Fruit fly (Drosophila melanogaster) whole organism, embryonic: ENCODE measurements around the gene Gmap.

Experiments used
- Atf-2 ChIP-seq: fragments of 200-800 bp; sonication (Bioruptor generic); optimal IDR thresholded peaks from 2 replicates; lab custom pipeline; 2016; ENCODE audit warnings: missing biosample characterization, missing genetic modification characterization
- Bdp1 ChIP-seq: fragments of 200-800 bp; sonication (Bioruptor generic); optimal IDR thresholded peaks from 3 replicates; lab custom pipeline; 2016; ENCODE audit warnings: missing biosample characterization, missing genetic modification characterization
- CG10321 ChIP-seq: fragments of 200-800 bp; sonication (Bioruptor generic); IDR thresholded peaks from 2 replicates; pipeline ENCODE4 v1.3.6; 2022; ENCODE audit warnings: missing biosample characterization, missing genetic modification characterization
- CG10565 ChIP-seq: fragments of 200-800 bp; sonication (Bioruptor generic); optimal IDR thresholded peaks from 3 replicates; lab custom pipeline; 2016; ENCODE audit warnings: missing biosample characterization, mild to moderate bottlenecking, missing genetic modification characterization
- CG1233 ChIP-seq: fragments of 200-800 bp; sonication (Bioruptor generic); optimal IDR thresholded peaks from 4 replicates; lab custom pipeline; 2018; ENCODE audit warnings: missing biosample characterization, mild to moderate bottlenecking, missing genetic modification characterization
- CG12769 ChIP-seq: fragments of 200-800 bp; sonication (Bioruptor generic); optimal IDR thresholded peaks from 2 replicates; lab custom pipeline; 2019; ENCODE audit warnings: missing biosample characterization, mild to moderate bottlenecking, missing genetic modification characterization, moderate library complexity
- CG15269 ChIP-seq: fragments of 200-800 bp; sonication (Bioruptor generic); optimal IDR thresholded peaks from 2 replicates; lab custom pipeline; 2018; ENCODE audit warnings: missing biosample characterization, mild to moderate bottlenecking, missing genetic modification characterization, moderate library complexity
- CG16863 ChIP-seq: fragments of 200-800 bp; sonication (Bioruptor generic); optimal IDR thresholded peaks from 3 replicates; lab custom pipeline; 2016; ENCODE audit warnings: missing biosample characterization, missing genetic modification characterization
- CG17186 ChIP-seq: fragments of 200-800 bp; sonication (Bioruptor generic); optimal IDR thresholded peaks from 3 replicates; lab custom pipeline; 2017; ENCODE audit warnings: missing biosample characterization, missing genetic modification reagents, missing genetic modification characterization
- CG18476 ChIP-seq: fragments of 200-800 bp; sonication (Bioruptor generic); optimal IDR thresholded peaks from 2 replicates; lab custom pipeline; 2016; ENCODE audit warnings: missing biosample characterization, mild to moderate bottlenecking, missing genetic modification characterization
- CG2129 ChIP-seq: fragments of 200-800 bp; sonication (Bioruptor generic); IDR thresholded peaks from 2 replicates; pipeline ENCODE4 v1.3.6; 2022; ENCODE audit warnings: missing biosample characterization, missing genetic modification characterization; ENCODE audit not compliant: partially characterized antibody
- CG2202 ChIP-seq: fragments of 200-800 bp; sonication (Bioruptor generic); optimal IDR thresholded peaks from 2 replicates; lab custom pipeline; 2018; ENCODE audit warnings: missing biosample characterization, mild to moderate bottlenecking, missing genetic modification characterization
- CG34376 ChIP-seq: fragments of 200-800 bp; sonication (Bioruptor generic); optimal IDR thresholded peaks from 2 replicates; lab custom pipeline; 2018; ENCODE audit warnings: missing biosample characterization, mild to moderate bottlenecking, missing genetic modification characterization
- CG42726 ChIP-seq: fragments of 200-800 bp; sonication (Bioruptor generic); IDR thresholded peaks from 2 replicates; pipeline ENCODE4 v1.3.6; 2022; ENCODE audit warnings: missing biosample characterization, missing genetic modification characterization; ENCODE audit not compliant: partially characterized antibody
- CG5953 ChIP-seq: fragments of 200-800 bp; sonication (Bioruptor generic); IDR thresholded peaks from 2 replicates; pipeline ENCODE4 v1.3.6; 2022; ENCODE audit warnings: missing biosample characterization, missing genetic modification characterization
- CG6689 ChIP-seq: fragments of 200-800 bp; sonication (Bioruptor generic); IDR thresholded peaks from 2 replicates; pipeline ENCODE4 v1.3.6; 2022; ENCODE audit warnings: missing biosample characterization, missing genetic modification characterization
- CG6854 ChIP-seq: fragments of 200-800 bp; sonication (Bioruptor generic); optimal IDR thresholded peaks from 3 replicates; lab custom pipeline; 2017; ENCODE audit warnings: missing biosample characterization, mild to moderate bottlenecking, missing genetic modification characterization
- CG8359 ChIP-seq: fragments of 200-800 bp; sonication (Bioruptor generic); optimal IDR thresholded peaks from 2 replicates; lab custom pipeline; 2017; ENCODE audit warnings: missing biosample characterization, mild to moderate bottlenecking, missing genetic modification characterization, borderline replicate concordance
- CHES-1-like ChIP-seq: fragments of 200-800 bp; sonication (Bioruptor generic); optimal IDR thresholded peaks from 2 replicates; lab custom pipeline; 2016; ENCODE audit warnings: missing biosample characterization, missing genetic modification characterization
- CTCF ChIP-seq: fragments of 200-800 bp; sonication (Bioruptor generic); optimal IDR thresholded peaks from 2 replicates; lab custom pipeline; 2017; ENCODE audit warnings: missing biosample characterization, mild to moderate bottlenecking, missing genetic modification characterization, moderate library complexity
- D19A ChIP-seq: fragments of 200-800 bp; optimal IDR thresholded peaks from 3 replicates; lab custom pipeline; 2019; ENCODE audit warnings: missing biosample characterization, mild to moderate bottlenecking, missing genetic modification characterization, moderate library complexity
- Dp ChIP-seq: fragments of 200-800 bp; sonication (Bioruptor generic); optimal IDR thresholded peaks from 2 replicates; lab custom pipeline; 2018; ENCODE audit warnings: missing biosample characterization, mild to moderate bottlenecking, missing genetic modification characterization, moderate library complexity
- Drgx ChIP-seq: fragments of 200-800 bp; sonication (Bioruptor generic); IDR thresholded peaks from 2 replicates; pipeline ENCODE4 v1.3.6; 2022; ENCODE audit warnings: missing biosample characterization, missing genetic modification characterization
- GATAe ChIP-seq: fragments of 200-800 bp; sonication (Bioruptor generic); conservative IDR thresholded peaks from 2 replicates; pipeline ENCODE4 v1.3.6; 2022; ENCODE audit warnings: missing biosample characterization, missing genetic modification characterization
- Nf-YA ChIP-seq: fragments of 200-800 bp; sonication (Bioruptor generic); IDR thresholded peaks from 2 replicates; pipeline ENCODE4 v1.3.6; 2022; ENCODE audit warnings: missing biosample characterization, missing genetic modification characterization
- Nf-YB ChIP-seq: fragments of 200-800 bp; sonication (Bioruptor generic); optimal IDR thresholded peaks from 3 replicates; lab custom pipeline; 2019; ENCODE audit warnings: missing biosample characterization, mild to moderate bottlenecking, missing genetic modification characterization, moderate library complexity
- Oli ChIP-seq: fragments of 200-800 bp; sonication (Bioruptor generic); optimal IDR thresholded peaks from 2 replicates; lab custom pipeline; 2018; ENCODE audit warnings: missing biosample characterization, mild to moderate bottlenecking, missing genetic modification characterization, moderate library complexity
- Opbp ChIP-seq: fragments of 200-800 bp; sonication (Bioruptor generic); IDR thresholded peaks from 3 replicates; pipeline ENCODE4 v1.3.6; 2022; ENCODE audit warnings: missing biosample characterization, missing genetic modification characterization; ENCODE audit not compliant: partially characterized antibody
- Pdp1 ChIP-seq, 2 experiments: fragments of 200-800 bp; sonication (Bioruptor generic); optimal IDR thresholded peaks; 3 replicates each; lab custom pipeline; 2016; ENCODE audit warnings: missing biosample characterization in 2 of 2, missing genetic modification characterization in 2 of 2, mild to moderate bottlenecking in 1 of 2, moderate library complexity in 1 of 2
- Poxn ChIP-seq: fragments of 200-800 bp; sonication (Bioruptor generic); IDR thresholded peaks from 2 replicates; pipeline ENCODE4 v1.3.6; 2022; ENCODE audit warnings: missing biosample characterization, missing genetic modification characterization
- Sox100B ChIP-seq: fragments of 200-800 bp; sonication (Bioruptor generic); optimal IDR thresholded peaks from 3 replicates; lab custom pipeline; 2018; ENCODE audit warnings: missing biosample characterization, mild to moderate bottlenecking, missing genetic modification characterization
- TFAM ChIP-seq: fragments of 200-800 bp; sonication (Bioruptor generic); optimal IDR thresholded peaks from 2 replicates; lab custom pipeline; 2017; ENCODE audit warnings: missing biosample characterization, missing genetic modification characterization, inconsistent platforms
- abd-A ChIP-seq: fragments of 200-800 bp; sonication (Bioruptor generic); optimal IDR thresholded peaks from 3 replicates; lab custom pipeline; 2019; ENCODE audit warnings: missing biosample characterization, mild to moderate bottlenecking, missing genetic modification characterization, moderate library complexity
- caup ChIP-seq: fragments of 200-800 bp; sonication (Bioruptor generic); optimal IDR thresholded peaks from 3 replicates; lab custom pipeline; 2017; ENCODE audit warnings: missing biosample characterization, mild to moderate bottlenecking, missing genetic modification characterization, moderate library complexity; ENCODE audit not compliant: severe bottlenecking
- ci ChIP-seq: fragments of 200-800 bp; sonication (Bioruptor generic); IDR thresholded peaks from 3 replicates; pipeline ENCODE4 v1.3.6; 2022; ENCODE audit warnings: missing biosample characterization, missing genetic modification characterization
- disco-r ChIP-seq: fragments of 200-800 bp; sonication (Bioruptor generic); optimal IDR thresholded peaks from 2 replicates; lab custom pipeline; 2016; ENCODE audit warnings: missing biosample characterization, missing genetic modification characterization
- fru ChIP-seq: fragments of >200 bp; optimal IDR thresholded peaks from 2 replicates; lab custom pipeline; 2017
- gce ChIP-seq: fragments of 200-800 bp; sonication (Bioruptor generic); IDR thresholded peaks from 3 replicates; pipeline ENCODE4 v1.3.6; 2022; ENCODE audit warnings: missing biosample characterization, missing genetic modification characterization
- ham ChIP-seq: fragments of 200-800 bp; sonication (Bioruptor generic); IDR thresholded peaks from 2 replicates; pipeline ENCODE4 v1.3.6; 2022; ENCODE audit warnings: missing biosample characterization, missing genetic modification characterization
- hb ChIP-seq: fragments of 200-800 bp; sonication (Bioruptor generic); IDR thresholded peaks from 3 replicates; pipeline ENCODE4 v1.3.6; 2022; ENCODE audit warnings: missing biosample characterization, missing genetic modification characterization; ENCODE audit not compliant: partially characterized antibody
- klu ChIP-seq: fragments of 200-800 bp; sonication (Bioruptor generic); IDR thresholded peaks from 2 replicates; pipeline ENCODE4 v1.3.6; 2022; ENCODE audit warnings: missing biosample characterization, missing genetic modification characterization
- maf-S ChIP-seq: fragments of 200-800 bp; sonication (Bioruptor generic); optimal IDR thresholded peaks from 2 replicates; lab custom pipeline; 2016; ENCODE audit warnings: missing biosample characterization, missing genetic modification characterization
- mld ChIP-seq: fragments of 200-800 bp; sonication (Bioruptor generic); IDR thresholded peaks from 3 replicates; pipeline ENCODE4 v1.3.6; 2022; ENCODE audit warnings: missing biosample characterization, missing genetic modification characterization; ENCODE audit not compliant: partially characterized antibody
- nom ChIP-seq: fragments of 200-800 bp; sonication (Bioruptor generic); optimal IDR thresholded peaks from 2 replicates; lab custom pipeline; 2017; ENCODE audit warnings: missing biosample characterization, missing genetic modification characterization, mild to moderate bottlenecking, moderate library complexity, missing genetic modification reagents
- odd ChIP-seq: fragments of 200-800 bp; sonication (Bioruptor generic); optimal IDR thresholded peaks from 2 replicates; lab custom pipeline; 2017; ENCODE audit warnings: missing biosample characterization, mild to moderate bottlenecking, missing genetic modification characterization
- pzg ChIP-seq: fragments of 200-800 bp; sonication (Bioruptor generic); optimal IDR thresholded peaks from 3 replicates; lab custom pipeline; 2018; ENCODE audit warnings: missing biosample characterization, mild to moderate bottlenecking, missing genetic modification characterization, moderate library complexity
- ranshi ChIP-seq: fragments of 200-800 bp; sonication (Bioruptor generic); IDR thresholded peaks from 2 replicates; pipeline ENCODE4 v1.3.6; 2022; ENCODE audit warnings: missing biosample characterization, missing genetic modification characterization
- sens ChIP-seq: fragments of 200-800 bp; sonication (Bioruptor generic); peaks from one replicate; lab custom pipeline; 2016; ENCODE audit warnings: missing biosample characterization, missing genetic modification characterization
- so ChIP-seq: fragments of 200-800 bp; sonication (Bioruptor generic); IDR thresholded peaks from 3 replicates; pipeline ENCODE4 v1.3.6; 2022; ENCODE audit warnings: missing biosample characterization, missing genetic modification characterization
- sob ChIP-seq: fragments of 200-800 bp; sonication (Bioruptor generic); IDR thresholded peaks from 2 replicates; pipeline ENCODE4 v1.3.6; 2022; ENCODE audit warnings: missing biosample characterization, missing genetic modification characterization
- zen ChIP-seq: fragments of 200-800 bp; sonication (Bioruptor generic); optimal IDR thresholded peaks from 3 replicates; lab custom pipeline; 2018; ENCODE audit warnings: missing biosample characterization, mild to moderate bottlenecking, missing genetic modification characterization, moderate library complexity

Gene Gmap

dm6 chrX:15545467-15546197 is 58.9 kb downstream of the Gmap start (continued):
- TF ChIP-seq Sox100B (no peak), Atf-2 (GFP tag; lab: Kevin White, UChicago) (no peak), Nf-YB (GFP tag; lab: Kevin White, UChicago) (no peak), sens (GFP tag; lab: Kevin White, UChicago) (peak; percentile 67), fru (lab: Kevin White, UChicago) (no peak), CG16863 (no peak), CG6854 (no peak), CTCF (GFP tag; lab: Kevin White, UChicago) (no peak), GATAe (GFP tag; lab: Robert Waterston, UW) (no peak), CG18476 (no peak), caup (GFP tag; lab: Kevin White, UChicago) (no peak), Pdp1 (GFP tag; optimal IDR thresholded peaks at IDR 0.05; lab: Kevin White, UChicago) (peak in 1 of 2 experiments; percentile 54), CG5953 (no peak), CHES-1-like (no peak), CG8359 (no peak), Oli (tag; lab: Kevin White, UChicago) (no peak), abd-A (tag; lab: Kevin White, UChicago) (peak; percentile 51), CG34376 (GFP tag; lab: Kevin White, UChicago) (no peak), D19A (tag; lab: Kevin White, UChicago) (no peak), TFAM (no peak), zen (tag; lab: Kevin White, UChicago) (no peak), CG2129 (no peak), Nf-YA (GFP tag; lab: Robert Waterston, UW) (no peak), gce (GFP tag; lab: Robert Waterston, UW) (no peak), CG10565 (GFP tag; lab: Kevin White, UChicago) (no peak), hb (GFP tag; lab: Robert Waterston, UW) (no peak), CG10321 (GFP tag; lab: Robert Waterston, UW) (no peak)

DNA sequence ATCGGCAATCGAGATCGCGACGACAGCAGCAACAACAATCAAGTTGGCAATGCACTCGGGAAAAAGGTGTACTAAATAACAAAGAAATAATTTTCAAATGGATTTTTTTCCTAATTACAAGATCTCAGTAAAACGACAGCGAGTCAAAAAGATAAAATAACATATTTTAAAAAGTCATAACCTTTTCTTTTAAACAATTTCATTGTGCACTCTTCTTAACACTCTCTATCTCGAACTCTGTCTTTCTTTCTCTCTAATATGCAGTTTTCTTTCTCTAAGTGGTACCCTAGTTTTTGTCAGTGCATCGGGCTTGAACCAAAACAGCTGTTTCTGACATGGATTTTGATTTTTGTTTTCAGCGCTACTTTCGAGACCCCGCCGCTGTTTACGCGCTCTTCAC is 62.3 kb downstream of the Gmap start:
- TF ChIP-seq Drgx (GFP tag; lab: Robert Waterston, UW) (peak; percentile 74), Opbp (no peak), CG12769 (tag; lab: Kevin White, UChicago) (peak; percentile 5), so (GFP tag; lab: Robert Waterston, UW) (peak; percentile 83; the same call in 2 of the 3 replicates), CG42726 (GFP tag; lab: Robert Waterston, UW) (no peak), Bdp1 (GFP tag; lab: Kevin White, UChicago) (peak; percentile 13), ci (peak; percentile 64; the same call in 1 of the 3 replicates), sob (GFP tag; lab: Robert Waterston, UW) (peak; percentile 66; the same call in 1 of the 2 replicates), mld (GFP tag; lab: Robert Waterston, UW) (no peak), klu (GFP tag; lab: Robert Waterston, UW) (peak; percentile 55; the same call in 1 of the 2 replicates), CG15269 (tag; lab: Kevin White, UChicago) (peak; percentile 86), CG17186 (GFP tag; lab: Kevin White, UChicago) (no peak), disco-r (GFP tag; lab: Kevin White, UChicago) (peak; percentile 28), pzg (GFP tag; lab: Kevin White, UChicago) (no peak), odd (GFP tag; lab: Kevin White, UChicago) (peak; percentile 63), CG1233 (peak; percentile 64), CG2202 (tag; lab: Kevin White, UChicago) (no peak), Poxn (0 out of 2 replicates have a peak, but pooled peaks have one; percentile 44), nom (GFP tag; lab: Kevin White, UChicago) (no peak), CG6689 (GFP tag; lab: Robert Waterston, UW) (peak; percentile 75), maf-S (GFP tag; lab: Kevin White, UChicago) (peak; percentile 63), ranshi (peak; percentile 69), ham (GFP tag; lab: Robert Waterston, UW) (no peak), CG16863 (peak; percentile 59), Dp (no peak)
